Fruit fly (Drosophila melanogaster) whole organism, embryonic: Measurements from ENCODE around the gene yps.

Source experiments
- Adf1 ChIP-seq: fragments of 200-800 bp; sonication (Bioruptor generic); IDR thresholded peaks from 2 replicates; pipeline ENCODE4 v1.3.6; 2022; ENCODE audit warnings: missing biosample characterization, missing genetic modification characterization
- Awh ChIP-seq: fragments of 200-800 bp; sonication (Bioruptor generic); IDR thresholded peaks from 2 replicates; pipeline ENCODE4, ENCODE4 v1.3.6; 2022; ENCODE audit warnings: missing biosample characterization, missing genetic modification characterization
- CG11247 ChIP-seq: fragments of 200-800 bp; sonication (Bioruptor generic); IDR thresholded peaks from 2 replicates; pipeline ENCODE4 v1.3.6; 2022; ENCODE audit warnings: missing biosample characterization, missing genetic modification characterization
- CG11560 ChIP-seq: fragments of 200-800 bp; sonication (Bioruptor generic); IDR thresholded peaks from 3 replicates; pipeline ENCODE4 v1.3.6; 2022; ENCODE audit warnings: missing biosample characterization, missing genetic modification characterization
- CG11696 ChIP-seq: fragments of 200-800 bp; sonication (Bioruptor generic); IDR thresholded peaks from 2 replicates; pipeline ENCODE4 v1.3.6; 2022; ENCODE audit warnings: missing biosample characterization, missing genetic modification characterization
- CG12219 ChIP-seq: fragments of 200-800 bp; sonication (Bioruptor generic); optimal IDR thresholded peaks from 3 replicates; lab custom pipeline; 2018; ENCODE audit warnings: missing biosample characterization, mild to moderate bottlenecking, missing genetic modification characterization
- CG13287 ChIP-seq: fragments of 200-800 bp; sonication (Bioruptor generic); IDR thresholded peaks from 2 replicates; pipeline ENCODE4 v1.3.6; 2022; ENCODE audit warnings: missing biosample characterization, missing genetic modification characterization; ENCODE audit not compliant: partially characterized antibody
- CG13296 ChIP-seq: fragments of 200-800 bp; sonication (Bioruptor generic); optimal IDR thresholded peaks from 3 replicates; lab custom pipeline; 2018; ENCODE audit warnings: missing biosample characterization, mild to moderate bottlenecking, missing genetic modification characterization
- CG14667 ChIP-seq: fragments of 200-800 bp; sonication (Bioruptor generic); IDR thresholded peaks from 2 replicates; pipeline ENCODE4 v1.3.6; 2022; ENCODE audit warnings: missing biosample characterization, missing genetic modification characterization
- CG1602 ChIP-seq: fragments of 200-800 bp; sonication (Bioruptor generic); optimal IDR thresholded peaks from 3 replicates; lab custom pipeline; 2016; ENCODE audit warnings: missing biosample characterization, missing genetic modification characterization
- CG17361 ChIP-seq: fragments of 200-800 bp; sonication (Bioruptor generic); IDR thresholded peaks from 3 replicates; pipeline ENCODE4 v1.3.6; 2022; ENCODE audit warnings: missing biosample characterization, missing genetic modification characterization
- CG17568 ChIP-seq: fragments of 200-800 bp; sonication (Bioruptor generic); optimal IDR thresholded peaks from 2 replicates; lab custom pipeline; 2018; ENCODE audit warnings: missing biosample characterization, mild to moderate bottlenecking, missing genetic modification characterization, moderate library complexity
- CG32767 ChIP-seq: fragments of 200-800 bp; sonication (Bioruptor generic); IDR thresholded peaks from 2 replicates; pipeline ENCODE4 v1.3.6; 2022; ENCODE audit warnings: missing biosample characterization, missing genetic modification characterization
- CG3407 ChIP-seq: fragments of 200-800 bp; sonication (Bioruptor generic); optimal IDR thresholded peaks from 2 replicates; lab custom pipeline; 2018; ENCODE audit warnings: missing biosample characterization, mild to moderate bottlenecking, missing genetic modification characterization
- CG3726 ChIP-seq: fragments of 200-800 bp; sonication (Bioruptor generic); IDR thresholded peaks from 3 replicates; pipeline ENCODE4, ENCODE4 v1.3.6; 2022; ENCODE audit warnings: missing biosample characterization, missing genetic modification characterization
- CG4282 ChIP-seq: fragments of 200-800 bp; sonication (Bioruptor generic); optimal IDR thresholded peaks from 2 replicates; lab custom pipeline; 2016; ENCODE audit warnings: missing biosample characterization, missing genetic modification characterization
- CG4730 ChIP-seq: fragments of 200-800 bp; sonication (Bioruptor generic); IDR thresholded peaks from 2 replicates; pipeline ENCODE4 v1.3.6; 2022; ENCODE audit warnings: missing biosample characterization, missing genetic modification characterization
- CG6683 ChIP-seq: fragments of 200-800 bp; sonication (Bioruptor generic); optimal IDR thresholded peaks from 2 replicates; lab custom pipeline; 2017; ENCODE audit warnings: missing biosample characterization, mild to moderate bottlenecking, missing genetic modification characterization, missing genetic modification reagents
- CG6765 ChIP-seq: fragments of 200-800 bp; sonication (Bioruptor generic); optimal IDR thresholded peaks from 3 replicates; lab custom pipeline; 2017; ENCODE audit warnings: missing biosample characterization, mild to moderate bottlenecking, missing genetic modification characterization
- CG7987 ChIP-seq: fragments of 200-800 bp; sonication (Bioruptor generic); optimal IDR thresholded peaks from 2 replicates; lab custom pipeline; 2018; ENCODE audit warnings: missing biosample characterization, mild to moderate bottlenecking, missing genetic modification characterization, moderate library complexity
- CHES-1-like ChIP-seq: fragments of 200-800 bp; sonication (Bioruptor generic); optimal IDR thresholded peaks from 2 replicates; lab custom pipeline; 2016; ENCODE audit warnings: missing biosample characterization, missing genetic modification characterization
- D19B ChIP-seq: fragments of 200-800 bp; sonication (Bioruptor generic); optimal IDR thresholded peaks from 2 replicates; lab custom pipeline; 2017; ENCODE audit warnings: missing biosample characterization, mild to moderate bottlenecking, missing genetic modification characterization
- Dll ChIP-seq: fragments of 200-800 bp; sonication (Bioruptor generic); IDR thresholded peaks from 4 replicates; pipeline ENCODE4 v1.3.6; 2022; ENCODE audit warnings: missing biosample characterization, missing genetic modification characterization; ENCODE audit not compliant: partially characterized antibody
- ERR ChIP-seq: fragments of 200-800 bp; sonication (Bioruptor generic); optimal IDR thresholded peaks from 2 replicates; lab custom pipeline; 2016; ENCODE audit warnings: missing biosample characterization, missing genetic modification characterization
- Gsc ChIP-seq: fragments of 200-800 bp; sonication (Bioruptor generic); IDR thresholded peaks from 2 replicates; pipeline ENCODE4 v1.3.6; 2022; ENCODE audit warnings: missing biosample characterization, missing genetic modification characterization
- H2.0 ChIP-seq: fragments of 200-800 bp; sonication (Bioruptor generic); IDR thresholded peaks from 2 replicates; pipeline ENCODE4 v1.3.6; 2022; ENCODE audit warnings: missing biosample characterization, missing genetic modification characterization
- Hmr ChIP-seq: fragments of 200-800 bp; sonication (Bioruptor generic); optimal IDR thresholded peaks from 3 replicates; lab custom pipeline; 2017; ENCODE audit warnings: mild to moderate bottlenecking, missing biosample characterization, missing genetic modification reagents, missing genetic modification characterization
- Hr78 ChIP-seq, 2 experiments: fragments of 200-800 bp in 1 of 2; fragments of >200 bp in 1 of 2; sonication (Bioruptor generic) in 1 of 2; optimal IDR thresholded peaks; 2 replicates each; lab custom pipeline; 2017 to 2019; ENCODE audit warnings: missing biosample characterization in 2 of 2, missing genetic modification characterization in 2 of 2, mild to moderate bottlenecking in 1 of 2, moderate library complexity in 1 of 2
- Nf-YC ChIP-seq: fragments of 200-800 bp; optimal IDR thresholded peaks from 3 replicates; lab custom pipeline; 2019; ENCODE audit warnings: missing biosample characterization, mild to moderate bottlenecking, missing genetic modification characterization, moderate library complexity
- Stat92E ChIP-seq, 3 experiments: fragments of >200 bp in 2 of 3; fragments of 200-800 bp in 1 of 3; sonication (Bioruptor generic) in 1 of 3; optimal IDR thresholded peaks; 2 replicates each; lab custom pipeline; 2017 to 2019; ENCODE audit warnings: missing biosample characterization in 3 of 3, missing genetic modification characterization in 3 of 3, mild to moderate bottlenecking in 1 of 3, moderate library complexity in 1 of 3
- abd-A ChIP-seq: fragments of 200-800 bp; sonication (Bioruptor generic); optimal IDR thresholded peaks from 3 replicates; lab custom pipeline; 2019; ENCODE audit warnings: missing biosample characterization, mild to moderate bottlenecking, missing genetic modification characterization, moderate library complexity
- ac ChIP-seq: fragments of 200-800 bp; sonication (Bioruptor generic); optimal IDR thresholded peaks from 3 replicates; lab custom pipeline; 2017; ENCODE audit warnings: missing biosample characterization, mild to moderate bottlenecking, missing genetic modification characterization
- cas ChIP-seq: fragments of 200-800 bp; sonication (Bioruptor generic); IDR thresholded peaks from 2 replicates; pipeline ENCODE4 v1.3.6; 2022; ENCODE audit warnings: missing biosample characterization, missing genetic modification characterization
- chinmo ChIP-seq: fragments of 200-800 bp; sonication (Bioruptor generic); IDR thresholded peaks from 4 replicates; pipeline ENCODE4 v1.3.6; 2022; ENCODE audit warnings: missing biosample characterization, missing genetic modification characterization; ENCODE audit not compliant: partially characterized antibody
- corto ChIP-seq: fragments of 200-800 bp; sonication (Bioruptor generic); optimal IDR thresholded peaks from 2 replicates; lab custom pipeline; 2016; ENCODE audit warnings: missing biosample characterization, mild to moderate bottlenecking, missing genetic modification characterization, moderate library complexity
- ewg ChIP-seq: fragments of 200-800 bp; sonication (Bioruptor generic); optimal IDR thresholded peaks from 3 replicates; lab custom pipeline; 2017; ENCODE audit warnings: mild to moderate bottlenecking, missing biosample characterization, missing genetic modification reagents, missing genetic modification characterization
- ftz-f1 ChIP-seq: fragments of 200-800 bp; sonication (Bioruptor generic); optimal IDR thresholded peaks from 2 replicates; lab custom pipeline; 2016; ENCODE audit warnings: missing biosample characterization, missing genetic modification characterization
- gce ChIP-seq: fragments of 200-800 bp; sonication (Bioruptor generic); IDR thresholded peaks from 3 replicates; pipeline ENCODE4 v1.3.6; 2022; ENCODE audit warnings: missing biosample characterization, missing genetic modification characterization
- gcm ChIP-seq: fragments of 200-800 bp; sonication (Bioruptor generic); optimal IDR thresholded peaks from 2 replicates; lab custom pipeline; 2019; ENCODE audit warnings: missing biosample characterization, mild to moderate bottlenecking, missing genetic modification characterization, moderate library complexity
- hth ChIP-seq: fragments of >200 bp; optimal IDR thresholded peaks from 2 replicates; lab custom pipeline; 2017; ENCODE audit warnings: inconsistent platforms
- ranshi ChIP-seq: fragments of 200-800 bp; sonication (Bioruptor generic); IDR thresholded peaks from 2 replicates; pipeline ENCODE4 v1.3.6; 2022; ENCODE audit warnings: missing biosample characterization, missing genetic modification characterization
- salm ChIP-seq: fragments of 200-800 bp; sonication (Bioruptor generic); optimal IDR thresholded peaks from 2 replicates; lab custom pipeline; 2018; ENCODE audit warnings: missing biosample characterization, mild to moderate bottlenecking, missing genetic modification characterization
- sd ChIP-seq: fragments of 200-800 bp; sonication (Bioruptor generic); optimal IDR thresholded peaks from 3 replicates; lab custom pipeline; 2018; ENCODE audit warnings: missing biosample characterization, mild to moderate bottlenecking, missing genetic modification characterization, moderate library complexity
- sens ChIP-seq: fragments of 200-800 bp; sonication (Bioruptor generic); peaks from one replicate; lab custom pipeline; 2016; ENCODE audit warnings: missing biosample characterization, missing genetic modification characterization
- trem ChIP-seq: fragments of 200-800 bp; optimal IDR thresholded peaks from 3 replicates; lab custom pipeline; 2019; ENCODE audit warnings: missing biosample characterization, mild to moderate bottlenecking, missing genetic modification characterization, moderate library complexity
- tup ChIP-seq: fragments of 200-800 bp; sonication (Bioruptor generic); optimal IDR thresholded peaks from 2 replicates; lab custom pipeline; 2016; ENCODE audit warnings: missing biosample characterization, mild to moderate bottlenecking, missing genetic modification characterization, moderate library complexity
- unpg ChIP-seq: fragments of 200-800 bp; sonication (Bioruptor generic); optimal IDR thresholded peaks from 3 replicates; lab custom pipeline; 2018; ENCODE audit warnings: missing biosample characterization, mild to moderate bottlenecking, missing genetic modification characterization, moderate library complexity
- usp ChIP-seq: fragments of >200 bp; optimal IDR thresholded peaks from 2 replicates; lab custom pipeline; 2017; ENCODE audit warnings: missing biosample characterization, missing genetic modification characterization
- vvl ChIP-seq: fragments of 200-800 bp; sonication (Bioruptor generic); IDR thresholded peaks from 2 replicates; pipeline ENCODE4 v1.3.6; 2022; ENCODE audit warnings: missing biosample characterization, missing genetic modification characterization
- zen2 ChIP-seq: fragments of 200-800 bp; sonication (Bioruptor generic); IDR thresholded peaks from 3 replicates; pipeline ENCODE4 v1.3.6; 2022; ENCODE audit warnings: missing biosample characterization, missing genetic modification characterization; ENCODE audit not compliant: partially characterized antibody

Gene yps

dm6 chr3L:12085691-12086078 lies 39.3 kb downstream of the yps start:
- TF ChIP-seq ewg (GFP tag; lab: Kevin White, UChicago) (no peak), Awh (GFP tag; lab: Robert Waterston, UW) (peak; percentile 67), corto (GFP tag; lab: Kevin White, UChicago) (no peak), gcm (GFP tag; lab: Kevin White, UChicago) (no peak), CHES-1-like (GFP tag; lab: Kevin White, UChicago) (no peak), CG32767 (GFP tag; lab: Robert Waterston, UW) (no peak), sd (tag; lab: Kevin White, UChicago) (peak; percentile 63), zen2 (GFP tag; lab: Robert Waterston, UW) (no peak), CG17361 (GFP tag; lab: Robert Waterston, UW) (0 out of 3 replicates have a peak, but pooled peaks have one; percentile 12), usp (GFP tag; lab: Kevin White, UChicago) (no peak), Nf-YC (tag; lab: Kevin White, UChicago) (no peak), ERR (GFP tag; lab: Kevin White, UChicago) (no peak), trem (tag; lab: Kevin White, UChicago) (no peak), Hr78 (GFP tag; optimal IDR thresholded peaks at IDR 0.05; lab: Kevin White, UChicago) (no peak), hth (lab: Kevin White, UChicago) (no peak), CG6765 (GFP tag; lab: Kevin White, UChicago) (no peak), H2.0 (GFP tag; lab: Robert Waterston, UW) (no peak), CG4730 (GFP tag; lab: Robert Waterston, UW) (no peak), vvl (GFP tag; lab: Robert Waterston, UW) (peak; percentile 78), CG11696 (no peak), chinmo (GFP tag; lab: Robert Waterston, UW) (0 out of 4 replicates have a peak, but pooled peaks have one; percentile 27), CG12219 (GFP tag; lab: Kevin White, UChicago) (no peak), CG13287 (GFP tag; lab: Robert Waterston, UW) (no peak), CG3726 (GFP tag; lab: Robert Waterston, UW) (no peak), ac (no peak), CG3407 (no peak), salm (tag; lab: Kevin White, UChicago) (no peak), Stat92E (GFP tag; optimal IDR thresholded peaks at IDR 0.05; lab: Kevin White, UChicago) (no peak), CG4282 (GFP tag; lab: Kevin White, UChicago) (no peak), ftz-f1 (GFP tag; lab: Kevin White, UChicago) (no peak), Dll (GFP tag; lab: Robert Waterston, UW) (no peak), CG6683 (GFP tag; lab: Kevin White, UChicago) (no peak), CG14667 (GFP tag; lab: Robert Waterston, UW) (no peak), CG11247 (GFP tag; lab: Robert Waterston, UW) (no peak), CG17568 (GFP tag; lab: Kevin White, UChicago) (no peak), sens (GFP tag; lab: Kevin White, UChicago) (peak; percentile 22), D19B (GFP tag; lab: Kevin White, UChicago) (no peak)

- TF ChIP-seq Adf1 (GFP tag; lab: Robert Waterston, UW) = no peak
- TF ChIP-seq CG11560 (tag; lab: Robert Waterston, UW) = no peak
- no peak; the same call in 1 of the 2 replicates for TF ChIP-seq ranshi (GFP tag; lab: Robert Waterston, UW)
- no peak for TF ChIP-seq CG11696
- no peak for TF ChIP-seq tup (GFP tag; lab: Kevin White, UChicago)
- TF ChIP-seq Hr78 (GFP tag; optimal IDR thresholded peaks at IDR 0.05; lab: Kevin White, UChicago) = peak in 1 of 2 experiments; percentile 73
- TF ChIP-seq Gsc = no peak
- TF ChIP-seq cas (GFP tag; lab: Robert Waterston, UW) = no peak
- TF ChIP-seq Hmr (GFP tag; lab: Kevin White, UChicago) = peak; percentile 13
- no peak for TF ChIP-seq CG7987 (GFP tag; lab: Kevin White, UChicago)
- TF ChIP-seq CG13296 (GFP tag; lab: Kevin White, UChicago) = peak; percentile 28
- TF ChIP-seq CG1602 (GFP tag; lab: Kevin White, UChicago) = no peak
- TF ChIP-seq gce = no peak
- peak; percentile 52 for TF ChIP-seq unpg (GFP tag; lab: Kevin White, UChicago)
- TF ChIP-seq abd-A (tag; lab: Kevin White, UChicago) = peak; percentile 30
Measured at dm6 chr3L:12084969-12085690, 39.8 kb downstream of the yps start.
